Worm (Caenorhabditis elegans): ENCODE results near the gene C06A1.7.

DNA sequence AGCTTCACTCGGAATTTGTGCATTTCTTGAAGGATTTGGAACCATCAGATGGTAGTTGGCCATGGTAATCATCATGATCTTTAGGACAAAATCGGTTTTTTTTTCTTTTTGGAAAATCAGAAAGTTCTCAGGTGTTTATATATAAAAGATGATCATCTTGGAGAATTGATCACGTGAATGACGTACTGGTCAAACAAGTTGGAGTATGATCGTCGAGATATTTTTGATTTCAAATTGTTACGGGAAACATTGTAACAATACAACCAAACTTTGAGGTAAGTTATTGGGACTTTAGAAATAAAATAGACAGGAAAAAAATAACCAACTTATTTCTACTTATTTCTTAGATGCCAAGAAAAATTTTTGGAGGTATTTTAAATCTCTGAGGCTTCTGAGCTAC lies 45.7 kb upstream of the C06A1.7 start, which contains the start of gene F59B10.4:
- TF ChIP-seq F13H6.1 (tag; optimal IDR thresholded peaks at IDR 0.05) (no peak), aly-2 (tag; optimal IDR thresholded peaks at IDR 0.05) (no peak), nhr-6 (tag; optimal IDR thresholded peaks at IDR 0.05) (no peak), lin-39 (tag; optimal IDR thresholded peaks at IDR 0.05) (no peak), ama-1 (optimal IDR thresholded peaks at IDR 0.05) (no peak), zag-1 (tag; optimal IDR thresholded peaks at IDR 0.05) (no peak), nhr-23 (tag; optimal IDR thresholded peaks at IDR 0.05) (no peak), snpc-4 (tag; optimal IDR thresholded peaks at IDR 0.05) (no peak), unc-39 (tag; optimal IDR thresholded peaks at IDR 0.05) (no peak)

All from whole organism, L2 larva.